Fruit fly (Drosophila melanogaster) S2 (cell line): Measurements from ENCODE around the gene CG11345.

Experiments used
- CG8478 ChIP-seq: fragments of >200 bp; optimal IDR thresholded peaks from 2 replicates; lab custom pipeline; 2018
- CTCF ChIP-seq, 2 experiments: fragments of >200 bp; optimal IDR thresholded peaks; 2 replicates each; lab custom pipeline; 2018

DNA sequence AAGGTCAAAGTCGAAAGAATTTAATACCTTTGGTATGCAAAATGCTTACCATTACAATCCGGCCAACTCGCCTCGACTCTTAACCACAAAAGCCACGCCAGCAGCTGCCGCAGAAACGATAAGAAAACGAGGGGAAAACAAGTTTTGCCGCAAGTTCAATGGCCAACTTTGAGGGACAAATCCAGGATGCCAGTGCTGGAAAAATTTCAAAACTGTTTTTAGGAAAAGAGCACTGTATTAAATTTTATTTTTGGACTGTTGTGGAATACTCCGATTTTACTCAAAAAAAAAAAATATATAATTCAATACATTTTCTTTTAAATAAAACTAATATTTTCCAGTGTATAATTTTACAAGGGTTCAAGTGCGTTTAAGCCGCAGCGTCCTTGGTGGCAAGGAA lies 36.6 kb upstream of the CG11345 start:
- TF ChIP-seq CTCF (optimal IDR thresholded peaks at IDR 0.05; lab: Kevin White, UChicago), result no peak
- no peak for TF ChIP-seq CG8478 (lab: Kevin White, UChicago)
